Worm (Caenorhabditis elegans): ENCODE measurements around the gene Y66D12A.30.

Gene Y66D12A.30

DNA sequence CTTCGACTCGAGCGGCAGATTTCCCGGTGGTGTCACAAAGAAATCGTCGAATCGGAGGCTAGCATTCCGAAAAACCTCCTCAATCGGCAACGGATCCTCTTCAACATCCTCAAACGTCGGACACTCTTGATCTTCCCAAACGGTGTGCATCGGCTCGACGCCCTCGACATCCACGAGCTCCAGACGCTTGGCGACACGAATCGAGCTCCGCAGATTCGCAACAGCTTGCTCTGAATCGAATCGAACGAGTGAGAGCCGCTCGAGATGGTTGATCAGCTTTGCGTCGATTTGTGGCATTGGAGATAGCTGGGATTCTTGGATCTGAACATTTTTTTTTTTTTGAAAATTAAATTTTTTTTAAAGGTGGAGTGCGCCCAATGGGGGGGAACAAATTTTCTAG is 30.3 kb upstream of the Y66D12A.30 start:
- TF ChIP-seq tbx-8 (GFP tag; optimal IDR thresholded peaks at IDR 0.05) (no peak), cnd-1 (tag; optimal IDR thresholded peaks at IDR 0.05) (no peak), unc-62 (GFP tag; optimal IDR thresholded peaks at IDR 0.05) (no peak), lin-13 (tag; optimal IDR thresholded peaks at IDR 0.05) (no peak), flh-1 (GFP tag; optimal IDR thresholded peaks at IDR 0.05) (no peak), mep-1 (tag; optimal IDR thresholded peaks at IDR 0.05) (no peak)

DNA sequence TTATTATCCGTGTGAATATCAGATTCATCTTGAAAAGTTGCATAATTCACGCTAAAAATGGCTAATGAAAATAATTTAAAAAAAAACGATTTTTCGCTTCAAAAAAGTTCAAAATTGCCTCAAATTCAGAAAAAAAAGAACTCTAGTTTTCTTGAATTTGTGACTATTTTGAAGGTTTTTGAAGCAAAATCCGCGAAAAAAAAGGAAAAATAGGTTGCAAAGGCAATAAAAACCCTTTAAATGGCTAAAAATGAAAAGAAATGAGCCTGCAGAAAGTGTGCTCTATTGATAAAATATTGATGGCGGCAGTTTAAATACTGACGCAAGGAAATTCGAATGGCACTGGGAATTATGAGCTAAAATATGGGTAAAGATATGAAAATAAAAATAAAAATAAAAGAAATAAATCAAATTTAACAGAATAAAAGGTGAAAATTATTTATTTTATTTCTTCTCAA is 29.2 kb upstream of the Y66D12A.30 start, which contains the start of gene Y66D12A.7:
Y66D12A.7 (minus strand) TSS at position 51 of the 458 bp plus-strand sequence.
- TF ChIP-seq blmp-1 (tag; optimal IDR thresholded peaks at IDR 0.05) = no peak
- peak; percentile 13 for TF ChIP-seq unc-120 (tag; optimal IDR thresholded peaks at IDR 0.05; ENCODE audit: poor library complexity, severe bottlenecking)

DNA sequence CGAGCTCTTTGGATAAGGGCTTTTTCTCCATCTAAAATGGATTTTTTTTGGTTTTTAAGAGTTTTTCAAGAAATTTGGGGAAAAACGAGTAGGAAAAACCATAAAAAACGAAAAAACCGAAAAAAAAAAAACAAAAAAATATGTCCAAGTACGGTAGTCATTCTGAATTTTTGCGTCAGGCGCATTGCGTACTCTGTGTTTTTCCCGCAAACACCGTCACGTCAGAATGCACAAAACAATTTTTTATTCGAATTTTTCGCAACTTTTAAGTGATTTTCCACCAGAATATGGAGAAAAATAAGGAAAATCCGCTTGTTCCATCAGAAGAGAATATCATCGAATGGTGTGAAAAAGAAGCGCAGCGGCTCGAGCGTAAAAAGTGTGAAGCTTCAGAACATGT is 28.3 kb upstream of the Y66D12A.30 start, which contains the start of the genes Y66D12A.6 and ceh-92:
Y66D12A.6 (minus strand) TSS at position 31 of the 400 bp plus-strand sequence.
ceh-92 (plus strand) TSS at position 229 of the 400 bp plus-strand sequence.
- TF ChIP-seq elt-1 (tag; optimal IDR thresholded peaks at IDR 0.05; ENCODE audit: borderline replicate concordance, insufficient read depth) (no peak), nhr-76 (tag; optimal IDR thresholded peaks at IDR 0.05) (no peak), mab-5 (tag; optimal IDR thresholded peaks at IDR 0.05) (no peak), ham-2 (GFP tag; optimal IDR thresholded peaks at IDR 0.05) (no peak), ceh-43 (GFP tag; optimal IDR thresholded peaks at IDR 0.05) (no peak), ceh-83 (GFP tag; optimal IDR thresholded peaks at IDR 0.05) (no peak), pha-4 (tag; optimal IDR thresholded peaks at IDR 0.05) (no peak), ceh-39 (tag; optimal IDR thresholded peaks at IDR 0.05) (no peak), zip-8 (tag; optimal IDR thresholded peaks at IDR 0.05) (no peak), nhr-2 (tag; optimal IDR thresholded peaks at IDR 0.05) (no peak), snpc-4 (tag; optimal IDR thresholded peaks at IDR 0.05) (no peak), blmp-1 (tag; optimal IDR thresholded peaks at IDR 0.05) (no peak), sem-2 (GFP tag; optimal IDR thresholded peaks at IDR 0.05) (no peak), lsy-2 (tag; optimal IDR thresholded peaks at IDR 0.05) (no peak), flh-1 (GFP tag; optimal IDR thresholded peaks at IDR 0.05) (no peak), nhr-237 (tag; optimal IDR thresholded peaks at IDR 0.05) (no peak), tbx-8 (GFP tag; optimal IDR thresholded peaks at IDR 0.05) (no peak)

DNA sequence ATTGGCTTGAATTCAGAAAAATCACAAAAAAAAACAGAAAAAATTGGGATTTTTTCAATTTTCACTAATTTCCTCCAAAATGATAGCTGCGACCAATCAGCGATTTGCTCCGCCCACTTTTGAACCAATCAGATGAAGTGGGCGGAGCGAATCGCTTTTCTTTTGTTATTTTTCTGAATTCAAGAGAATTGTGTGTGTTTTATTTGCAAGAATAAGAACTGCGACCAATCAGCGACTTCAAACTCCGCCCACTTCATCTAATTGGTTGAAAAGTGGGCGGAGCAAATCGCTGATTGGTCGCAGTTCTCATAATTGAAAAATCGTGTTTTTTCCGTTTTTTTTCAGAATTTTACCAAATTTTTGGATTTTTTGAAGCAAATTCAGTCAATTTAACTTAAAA is 27.1 kb upstream of the Y66D12A.30 start:
- TF ChIP-seq nhr-28 (tag; optimal IDR thresholded peaks at IDR 0.05) (no peak), ceh-43 (GFP tag; optimal IDR thresholded peaks at IDR 0.05) (no peak), flh-1 (GFP tag; optimal IDR thresholded peaks at IDR 0.05) (no peak), sptf-1 (tag; optimal IDR thresholded peaks at IDR 0.05) (no peak), blmp-1 (tag; optimal IDR thresholded peaks at IDR 0.05) (no peak), sem-2 (GFP tag; optimal IDR thresholded peaks at IDR 0.05) (no peak), ces-1 (GFP tag; optimal IDR thresholded peaks at IDR 0.05) (no peak)

DNA sequence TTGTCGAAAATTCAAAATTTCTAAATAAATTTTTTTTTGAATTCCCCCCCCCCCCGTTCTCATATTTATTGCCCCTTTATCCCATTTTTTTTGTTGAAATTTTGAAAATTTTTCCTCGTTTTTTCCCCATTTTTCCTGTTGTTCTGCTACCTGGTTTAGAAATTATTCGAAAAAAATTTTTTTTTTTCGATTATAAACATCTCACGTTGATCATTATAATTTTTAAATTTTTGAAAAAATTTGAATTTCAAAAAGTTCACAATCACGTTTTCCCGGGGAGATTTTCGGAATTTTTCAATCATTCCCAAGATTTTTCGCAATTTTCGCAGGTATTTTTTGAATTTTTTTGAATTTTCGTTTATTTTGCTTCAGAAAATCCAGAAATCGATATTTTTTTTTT is 20.8 kb upstream of the Y66D12A.30 start, which contains the start of gene Y66D12A.3:
Y66D12A.3 (plus strand) TSS at position 301 of the 400 bp plus-strand sequence.
- TF ChIP-seq unc-62 (GFP tag; optimal IDR thresholded peaks at IDR 0.05) (no peak), nhr-28 (tag; optimal IDR thresholded peaks at IDR 0.05) (no peak), ces-1 (GFP tag; optimal IDR thresholded peaks at IDR 0.05) (no peak), ceh-39 (tag; optimal IDR thresholded peaks at IDR 0.05) (no peak), nhr-76 (tag; optimal IDR thresholded peaks at IDR 0.05) (no peak), mls-2 (tag; optimal IDR thresholded peaks at IDR 0.05) (no peak)

DNA sequence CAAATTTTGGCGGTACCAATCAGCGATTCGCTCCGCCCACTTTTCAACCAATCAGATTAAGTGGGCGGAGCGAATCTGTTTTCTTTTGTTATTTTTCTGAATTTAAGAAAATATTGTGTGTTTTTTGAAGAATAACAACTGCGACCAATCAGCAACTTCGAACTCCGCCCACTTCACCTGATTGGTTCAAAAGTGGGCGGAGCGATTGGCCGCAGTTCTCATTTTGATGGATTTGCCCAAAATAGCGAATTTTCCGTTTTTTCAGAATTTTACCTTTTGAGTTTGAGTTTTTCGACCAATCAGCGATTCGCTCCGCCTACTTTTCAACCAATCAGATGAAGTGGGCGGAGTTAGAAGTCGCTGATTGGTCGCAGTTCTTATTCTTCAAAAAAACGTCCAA is 20.4 kb upstream of the Y66D12A.30 start:
- no peak for TF ChIP-seq unc-120 (tag; optimal IDR thresholded peaks at IDR 0.05; ENCODE audit: poor library complexity, severe bottlenecking)

DNA sequence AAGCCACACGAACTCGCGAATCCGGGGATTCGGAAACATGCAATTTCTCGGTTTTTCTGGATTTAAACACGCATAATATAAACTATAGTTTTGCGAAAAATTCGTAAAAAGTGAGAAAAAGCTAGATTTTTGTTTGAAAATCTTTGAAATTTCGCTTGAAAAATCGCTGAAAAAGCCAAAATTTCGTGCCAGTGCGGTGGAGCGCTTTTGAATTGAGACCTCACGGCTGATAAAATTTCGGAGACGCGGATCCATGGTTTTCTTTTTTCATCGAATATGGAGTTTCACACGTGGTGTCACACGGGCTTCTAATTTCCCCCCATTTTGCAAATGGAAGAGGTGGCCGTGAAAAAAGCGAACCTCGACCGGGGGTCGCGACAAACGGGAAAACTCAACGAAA is 19.4 kb upstream of the Y66D12A.30 start:
- TF ChIP-seq mab-5 (tag; optimal IDR thresholded peaks at IDR 0.05) (no peak), drap-1 (GFP tag; optimal IDR thresholded peaks at IDR 0.05) (no peak)
